Fruit fly (Drosophila melanogaster) whole organism, embryonic: ENCODE results near the gene Arp1.

Source experiments
- Bdp1 ChIP-seq: fragments of 200-800 bp; sonication (Bioruptor generic); optimal IDR thresholded peaks from 3 replicates; lab custom pipeline; 2016; ENCODE audit warnings: missing biosample characterization, missing genetic modification characterization
- Blimp-1 ChIP-seq: fragments of 200-800 bp; sonication (Bioruptor generic); optimal IDR thresholded peaks from 3 replicates; lab custom pipeline; 2018; ENCODE audit warnings: missing biosample characterization, missing genetic modification characterization, mild to moderate bottlenecking, moderate library complexity, missing genetic modification reagents
- BtbVII ChIP-seq: fragments of 200-800 bp; sonication (Bioruptor generic); optimal IDR thresholded peaks from 3 replicates; lab custom pipeline; 2017; ENCODE audit warnings: missing biosample characterization, mild to moderate bottlenecking, missing genetic modification characterization
- Bteb2 ChIP-seq: fragments of 200-800 bp; sonication (Bioruptor generic); optimal IDR thresholded peaks from 2 replicates; lab custom pipeline; 2016; ENCODE audit warnings: missing biosample characterization, missing genetic modification characterization
- C15 ChIP-seq: fragments of 200-800 bp; sonication (Bioruptor generic); IDR thresholded peaks from 3 replicates; pipeline ENCODE4 v1.3.6; 2022; ENCODE audit warnings: missing biosample characterization, missing genetic modification characterization
- CG1024 ChIP-seq: fragments of 200-800 bp; sonication (Bioruptor generic); IDR thresholded peaks from 2 replicates; pipeline ENCODE4 v1.3.6; 2022; ENCODE audit warnings: missing biosample characterization, missing genetic modification characterization
- CG12236 ChIP-seq: fragments of 200-800 bp; sonication (Bioruptor generic); optimal IDR thresholded peaks from 2 replicates; lab custom pipeline; 2016; ENCODE audit warnings: missing biosample characterization, missing genetic modification characterization
- CG13296 ChIP-seq: fragments of 200-800 bp; sonication (Bioruptor generic); optimal IDR thresholded peaks from 3 replicates; lab custom pipeline; 2018; ENCODE audit warnings: missing biosample characterization, mild to moderate bottlenecking, missing genetic modification characterization
- CG14965 ChIP-seq: fragments of 200-800 bp; sonication (Bioruptor generic); optimal IDR thresholded peaks from 2 replicates; lab custom pipeline; 2016; ENCODE audit warnings: missing biosample characterization, missing genetic modification characterization, borderline replicate concordance
- CG17361 ChIP-seq: fragments of 200-800 bp; sonication (Bioruptor generic); IDR thresholded peaks from 3 replicates; pipeline ENCODE4 v1.3.6; 2022; ENCODE audit warnings: missing biosample characterization, missing genetic modification characterization
- CG1792 ChIP-seq: fragments of 200-800 bp; sonication (Bioruptor generic); optimal IDR thresholded peaks from 2 replicates; lab custom pipeline; 2016; ENCODE audit warnings: missing biosample characterization, missing genetic modification characterization
- CG31365 ChIP-seq: fragments of 200-800 bp; sonication (Bioruptor generic); optimal IDR thresholded peaks from 2 replicates; lab custom pipeline; 2018; ENCODE audit warnings: missing biosample characterization, mild to moderate bottlenecking, missing genetic modification characterization
- CG31388 ChIP-seq: fragments of 200-800 bp; sonication (Bioruptor generic); optimal IDR thresholded peaks from 2 replicates; lab custom pipeline; 2016; ENCODE audit warnings: missing biosample characterization, missing genetic modification characterization
- CG3281 ChIP-seq: fragments of 200-800 bp; sonication (Bioruptor generic); optimal IDR thresholded peaks from 3 replicates; lab custom pipeline; 2017; ENCODE audit warnings: missing biosample characterization, mild to moderate bottlenecking, missing genetic modification characterization
- CG3838 ChIP-seq: fragments of 200-800 bp; sonication (Bioruptor generic); optimal IDR thresholded peaks from 3 replicates; lab custom pipeline; 2016; ENCODE audit warnings: missing biosample characterization, missing genetic modification characterization
- CG4328 ChIP-seq: fragments of 200-800 bp; sonication (Bioruptor generic); optimal IDR thresholded peaks from 3 replicates; lab custom pipeline; 2017; ENCODE audit warnings: missing biosample characterization, missing genetic modification reagents, missing genetic modification characterization
- CG4360 ChIP-seq: fragments of 200-800 bp; sonication (Bioruptor generic); IDR thresholded peaks from 2 replicates; pipeline ENCODE4 v1.3.6; 2022; ENCODE audit warnings: missing biosample characterization, missing genetic modification characterization
- CG7556 ChIP-seq: fragments of 200-800 bp; sonication (Bioruptor generic); optimal IDR thresholded peaks from 2 replicates; lab custom pipeline; 2017; ENCODE audit warnings: missing biosample characterization, mild to moderate bottlenecking, missing genetic modification characterization
- CG7745 ChIP-seq: fragments of 200-800 bp; sonication (Bioruptor generic); optimal IDR thresholded peaks from 2 replicates; lab custom pipeline; 2018; ENCODE audit warnings: missing biosample characterization, mild to moderate bottlenecking, missing genetic modification characterization, moderate library complexity
- CG8944 ChIP-seq: fragments of 200-800 bp; sonication (Bioruptor generic); optimal IDR thresholded peaks from 3 replicates; lab custom pipeline; 2016; ENCODE audit warnings: missing biosample characterization, missing genetic modification characterization
- HHEX ChIP-seq: fragments of 200-800 bp; sonication (Bioruptor generic); optimal IDR thresholded peaks from 3 replicates; lab custom pipeline; 2017; ENCODE audit warnings: missing biosample characterization, mild to moderate bottlenecking, missing genetic modification characterization, missing genetic modification reagents
- HLH4C ChIP-seq: fragments of 200-800 bp; sonication (Bioruptor generic); IDR thresholded peaks from 3 replicates; pipeline ENCODE4 v1.3.6; 2022; ENCODE audit warnings: missing biosample characterization, missing genetic modification characterization; ENCODE audit not compliant: partially characterized antibody
- Kr ChIP-seq: fragments of 200-800 bp; sonication (Bioruptor generic); optimal IDR thresholded peaks from 2 replicates; lab custom pipeline; 2017; ENCODE audit warnings: missing biosample characterization, mild to moderate bottlenecking, missing genetic modification characterization
- Lim3 ChIP-seq: fragments of 200-800 bp; sonication (Bioruptor generic); IDR thresholded peaks from 2 replicates; pipeline ENCODE4 v1.3.6; 2022; ENCODE audit warnings: missing biosample characterization, missing genetic modification characterization
- Med ChIP-seq: fragments of 200-800 bp; sonication (Bioruptor generic); peaks from one replicate; lab custom pipeline; 2016; ENCODE audit warnings: missing biosample characterization, missing genetic modification characterization, mild to moderate bottlenecking, inconsistent platforms, moderate library complexity
- Rx ChIP-seq: fragments of 200-800 bp; sonication (Bioruptor generic); IDR thresholded peaks from 2 replicates; pipeline ENCODE4 v1.3.6; 2022; ENCODE audit warnings: missing biosample characterization, missing genetic modification characterization
- Vsx1 ChIP-seq: fragments of 200-800 bp; sonication (Bioruptor generic); optimal IDR thresholded peaks from 2 replicates; lab custom pipeline; 2017; ENCODE audit warnings: missing biosample characterization, mild to moderate bottlenecking, missing genetic modification characterization, missing genetic modification reagents
- Xbp1 ChIP-seq: fragments of 200-800 bp; sonication (Bioruptor generic); optimal IDR thresholded peaks from 3 replicates; lab custom pipeline; 2016; ENCODE audit warnings: missing biosample characterization, mild to moderate bottlenecking, missing genetic modification characterization
- al ChIP-seq: fragments of 200-800 bp; sonication (Bioruptor generic); IDR thresholded peaks from 2 replicates; pipeline ENCODE4 v1.3.6; 2022; ENCODE audit warnings: missing biosample characterization, missing genetic modification characterization
- bsh ChIP-seq, 2 experiments: fragments of 200-800 bp; sonication (Bioruptor generic); optimal IDR thresholded peaks; 2 replicates each; lab custom pipeline; 2017 to 2018; ENCODE audit warnings: mild to moderate bottlenecking in 2 of 2, missing biosample characterization in 2 of 2, missing genetic modification characterization in 2 of 2, moderate library complexity in 1 of 2
- chm ChIP-seq: fragments of 200-800 bp; sonication (Bioruptor generic); IDR thresholded peaks from 2 replicates; pipeline ENCODE4 v1.3.6; 2022; ENCODE audit warnings: missing biosample characterization, missing genetic modification characterization
- corto ChIP-seq: fragments of 200-800 bp; sonication (Bioruptor generic); optimal IDR thresholded peaks from 2 replicates; lab custom pipeline; 2016; ENCODE audit warnings: missing biosample characterization, mild to moderate bottlenecking, missing genetic modification characterization, moderate library complexity
- crp ChIP-seq, 2 experiments: fragments of 200-800 bp; sonication (Bioruptor generic); optimal IDR thresholded peaks; 2 replicates in 1 of 2; 3 replicates in 1 of 2; lab custom pipeline; 2017; ENCODE audit warnings: missing biosample characterization in 2 of 2, missing genetic modification characterization in 2 of 2, mild to moderate bottlenecking in 1 of 2, moderate library complexity in 1 of 2
- dati ChIP-seq: fragments of 200-800 bp; sonication (Bioruptor generic); IDR thresholded peaks from 2 replicates; pipeline ENCODE4 v1.3.6; 2022; ENCODE audit warnings: missing biosample characterization, missing genetic modification characterization
- dmrt11E ChIP-seq: fragments of 200-800 bp; sonication (Bioruptor generic); optimal IDR thresholded peaks from 3 replicates; lab custom pipeline; 2018; ENCODE audit warnings: missing biosample characterization, mild to moderate bottlenecking, missing genetic modification characterization, moderate library complexity
- exex ChIP-seq: fragments of 200-800 bp; sonication (Bioruptor generic); optimal IDR thresholded peaks from 4 replicates; lab custom pipeline; 2018; ENCODE audit warnings: missing biosample characterization, mild to moderate bottlenecking, missing genetic modification characterization, moderate library complexity
- mirr ChIP-seq: fragments of 200-800 bp; sonication (Bioruptor generic); optimal IDR thresholded peaks from 3 replicates; lab custom pipeline; 2018; ENCODE audit warnings: missing biosample characterization, mild to moderate bottlenecking, missing genetic modification characterization
- prd ChIP-seq, 3 experiments: fragments of >200 bp in 2 of 3; fragments of 200-800 bp in 1 of 3; sonication (Bioruptor generic) in 1 of 3; optimal IDR thresholded peaks in 2 of 3; IDR thresholded peaks in 1 of 3; 2 replicates in 2 of 3; 3 replicates in 1 of 3; pipeline versions ENCODE4 v1.3.6 to Lab custom; 2017 to 2022; ENCODE audit warnings: missing biosample characterization in 1 of 3, missing genetic modification characterization in 1 of 3
- pros ChIP-seq: fragments of 200-800 bp; sonication (Bioruptor generic); optimal IDR thresholded peaks from 3 replicates; lab custom pipeline; 2019; ENCODE audit warnings: missing biosample characterization, mild to moderate bottlenecking, missing genetic modification characterization, moderate library complexity
- pum ChIP-seq: fragments of 200-800 bp; sonication (Bioruptor generic); optimal IDR thresholded peaks from 2 replicates; lab custom pipeline; 2016; ENCODE audit warnings: missing biosample characterization, missing genetic modification characterization
- row ChIP-seq: fragments of 200-800 bp; sonication (Bioruptor generic); IDR thresholded peaks from 3 replicates; pipeline ENCODE4 v1.3.6; 2022; ENCODE audit warnings: missing biosample characterization, missing genetic modification characterization
- seq ChIP-seq: fragments of 200-800 bp; sonication (Bioruptor generic); IDR thresholded peaks from 2 replicates; pipeline ENCODE4 v1.3.6; 2022; ENCODE audit warnings: missing biosample characterization, missing genetic modification characterization
- sima ChIP-seq: fragments of 200-800 bp; sonication (Bioruptor generic); optimal IDR thresholded peaks from 2 replicates; lab custom pipeline; 2016; ENCODE audit warnings: missing biosample characterization, missing genetic modification characterization
- sug ChIP-seq: fragments of 200-800 bp; optimal IDR thresholded peaks from 2 replicates; lab custom pipeline; 2019; ENCODE audit warnings: missing biosample characterization, mild to moderate bottlenecking, missing genetic modification characterization, moderate library complexity
- tio ChIP-seq: fragments of 200-800 bp; sonication (Bioruptor generic); optimal IDR thresholded peaks from 2 replicates; lab custom pipeline; 2017; ENCODE audit warnings: missing biosample characterization, missing genetic modification characterization, inconsistent platforms
- ttk ChIP-seq: fragments of 200-800 bp; sonication (Bioruptor generic); IDR thresholded peaks from 2 replicates; pipeline ENCODE4 v2.1.2; 2022; ENCODE audit warnings: missing biosample characterization, missing genetic modification characterization
- wor ChIP-seq: fragments of 200-800 bp; sonication (Bioruptor generic); IDR thresholded peaks from 2 replicates; pipeline ENCODE4 v1.3.6; 2022; ENCODE audit warnings: missing biosample characterization, missing genetic modification characterization
- yki ChIP-seq: fragments of >200 bp; optimal IDR thresholded peaks from 3 replicates; lab custom pipeline; 2018

Gene Arp1

DNA sequence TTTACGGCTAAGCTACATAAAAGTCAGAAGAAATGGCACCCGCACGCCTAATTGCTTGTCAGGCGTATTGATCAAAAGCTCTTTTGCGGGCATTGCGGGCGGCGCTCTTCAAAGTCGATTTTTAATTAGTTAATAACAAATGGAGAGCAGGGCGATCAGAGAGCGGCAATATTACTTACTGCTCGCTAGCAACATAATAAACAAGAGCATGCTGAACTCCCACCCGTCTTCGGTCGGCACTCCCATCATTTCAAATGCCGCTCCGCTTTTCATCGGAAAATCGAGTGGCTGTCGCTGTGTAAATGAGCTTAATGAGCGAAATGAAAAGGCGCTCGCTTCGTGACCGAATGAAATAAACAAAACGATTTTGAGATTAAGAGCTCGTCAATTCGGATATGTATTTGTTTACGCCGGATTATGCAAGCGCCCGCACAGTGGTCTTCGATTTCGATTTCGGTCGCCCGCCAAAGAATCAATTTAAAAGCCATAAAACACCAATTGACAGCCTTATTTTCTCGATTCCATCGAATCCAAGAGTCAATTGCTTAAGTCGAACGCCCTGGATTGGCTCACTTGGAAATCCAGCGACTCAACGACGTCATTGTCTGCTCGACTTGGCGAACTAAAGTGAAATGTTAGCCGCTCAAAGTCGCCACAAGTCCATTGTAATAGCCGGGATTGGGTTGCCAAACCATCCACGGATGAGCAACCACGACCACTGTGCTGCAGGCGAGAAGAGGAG lies 37.9 kb upstream of the Arp1 start (continued):
- no peak for TF ChIP-seq pros (GFP tag; lab: Kevin White, UChicago)
- peak; percentile 77 for TF ChIP-seq tio (GFP tag; lab: Kevin White, UChicago)
- no peak for TF ChIP-seq prd (optimal IDR thresholded peaks at IDR 0.05; lab: Kevin White, UChicago)
- TF ChIP-seq prd (GFP tag; IDR thresholded peaks at IDR 0.05; lab: Robert Waterston, UW), result peak; percentile 87
- TF ChIP-seq Vsx1 (GFP tag; lab: Kevin White, UChicago), result peak; percentile 27
- TF ChIP-seq exex (tag; lab: Kevin White, UChicago), result peak; percentile 34
- peak; percentile 55; the same call in 1 of the 2 replicates for TF ChIP-seq dati
- peak; percentile 33 for TF ChIP-seq CG31365 (tag; lab: Kevin White, UChicago)
- no peak for TF ChIP-seq corto
- peak; percentile 63 for TF ChIP-seq sug (tag; lab: Kevin White, UChicago)
- no peak for TF ChIP-seq CG14965 (GFP tag; lab: Kevin White, UChicago)
- no peak; the same call in 2 of the 3 replicates for TF ChIP-seq HLH4C (GFP tag; lab: Robert Waterston, UW)
- peak; percentile 92 for TF ChIP-seq wor (GFP tag; lab: Robert Waterston, UW)
- no peak for TF ChIP-seq mirr (GFP tag; lab: Kevin White, UChicago)
- TF ChIP-seq Bteb2 (GFP tag; lab: Kevin White, UChicago), result peak; percentile 42
- TF ChIP-seq Kr (GFP tag; lab: Kevin White, UChicago), result no peak
- no peak for TF ChIP-seq CG31388 (GFP tag; lab: Kevin White, UChicago)
- peak; percentile 79 for TF ChIP-seq Rx (GFP tag; lab: Robert Waterston, UW)
- TF ChIP-seq yki (lab: Kevin White, UChicago), result no peak
- TF ChIP-seq CG4328 (GFP tag; lab: Kevin White, UChicago), result peak; percentile 49
- peak; percentile 48 for TF ChIP-seq CG12236 (GFP tag; lab: Kevin White, UChicago)
- TF ChIP-seq Med, result peak; percentile 97
- TF ChIP-seq CG7556 (GFP tag; lab: Kevin White, UChicago), result peak; percentile 85
- TF ChIP-seq BtbVII (GFP tag; lab: Kevin White, UChicago), result peak; percentile 62
- no peak for TF ChIP-seq CG4360
- TF ChIP-seq al (GFP tag; lab: Robert Waterston, UW), result peak; percentile 80
- peak; percentile 81 for TF ChIP-seq row
- TF ChIP-seq ttk (GFP tag; lab: Robert Waterston, UW), result peak; percentile 86
- TF ChIP-seq sima, result peak; percentile 55
- TF ChIP-seq CG17361 (GFP tag; lab: Robert Waterston, UW), result peak; percentile 92
- peak; percentile 72 for TF ChIP-seq Blimp-1 (GFP tag; lab: Kevin White, UChicago)
- peak; percentile 67 for TF ChIP-seq Lim3 (GFP tag; lab: Robert Waterston, UW)
- TF ChIP-seq seq (GFP tag; lab: Robert Waterston, UW), result peak; percentile 89
- TF ChIP-seq dmrt11E (tag; lab: Kevin White, UChicago), result no peak
- TF ChIP-seq chm, result no peak; the same call in 1 of the 2 replicates
- TF ChIP-seq HHEX (GFP tag; lab: Kevin White, UChicago), result peak; percentile 83
- TF ChIP-seq bsh (GFP tag; optimal IDR thresholded peaks at IDR 0.05; lab: Kevin White, UChicago), result peak in 1 of 2 experiments; percentile 71
- no peak for TF ChIP-seq C15 (GFP tag; lab: Robert Waterston, UW)
- peak; percentile 81 for TF ChIP-seq pum (GFP tag; lab: Kevin White, UChicago)
- peak; percentile 81 for TF ChIP-seq Xbp1 (GFP tag; lab: Kevin White, UChicago)
- peak in 1 of 2 experiments; percentile 49 for TF ChIP-seq crp (GFP tag; optimal IDR thresholded peaks at IDR 0.05; lab: Kevin White, UChicago)
- TF ChIP-seq Bdp1, result peak; percentile 66
- no peak for TF ChIP-seq CG7745 (tag; lab: Kevin White, UChicago)
- TF ChIP-seq CG1024, result peak; percentile 45; the same call in 1 of the 2 replicates
- peak; percentile 17 for TF ChIP-seq CG1792 (GFP tag; lab: Kevin White, UChicago)
- no peak for TF ChIP-seq CG3838 (GFP tag; lab: Kevin White, UChicago)
- TF ChIP-seq CG3281 (GFP tag; lab: Kevin White, UChicago), result peak; percentile 81
- TF ChIP-seq CG13296 (GFP tag; lab: Kevin White, UChicago), result peak; percentile 66
- TF ChIP-seq CG8944 (GFP tag; lab: Kevin White, UChicago), result peak; percentile 86
